Worm (Caenorhabditis elegans) whole organism, L4/young adult: ENCODE measurements around the gene F58G1.7.

Experiments used
- W03F9.2 ChIP-seq: fragments of 150-350 bp; optimal IDR thresholded peaks from 2 replicates; lab custom pipeline; 2014; ENCODE audit warnings: missing biosample characterization, missing genetic modification characterization
- dao-5 ChIP-seq: sonication (generic microtip); optimal IDR thresholded peaks from 2 replicates; lab custom pipeline; 2016; ENCODE audit warnings: missing genotype, missing genetic modification characterization, moderate library complexity, missing compliant biosample characterization
- him-1 ChIP-seq: sonication (generic microtip); optimal IDR thresholded peaks from 2 replicates; lab custom pipeline; 2016; ENCODE audit warnings: missing genotype, missing genetic modification reagents, missing genetic modification characterization, missing compliant biosample characterization

ce11 chrII:12992980-12993379 is 44.9 kb upstream of the F58G1.7 start:
- TF ChIP-seq him-1 (tag; lab: Kevin White, UChicago) (no peak), dao-5 (tag; lab: Kevin White, UChicago) (no peak), W03F9.2 (no peak)
